Worm (Caenorhabditis elegans): ENCODE measurements around the gene rfip-1.

ce11 chrII:5866920-5867319, 17.4 kb upstream of the rfip-1 start:
- TF ChIP-seq nhr-237 (tag; optimal IDR thresholded peaks at IDR 0.05) (no peak), ZK546.5 (tag; optimal IDR thresholded peaks at IDR 0.05) (no peak), unc-62 (GFP tag; optimal IDR thresholded peaks at IDR 0.05) (no peak), mdl-1 (tag; optimal IDR thresholded peaks at IDR 0.05) (no peak), skn-1 (tag; optimal IDR thresholded peaks at IDR 0.05) (no peak), unc-39 (tag; optimal IDR thresholded peaks at IDR 0.05) (no peak), aly-2 (tag; optimal IDR thresholded peaks at IDR 0.05) (no peak), fkh-10 (GFP tag; optimal IDR thresholded peaks at IDR 0.05) (no peak), snpc-4 (tag; optimal IDR thresholded peaks at IDR 0.05) (no peak), ceh-16 (tag; optimal IDR thresholded peaks at IDR 0.05) (no peak), lin-39 (tag; optimal IDR thresholded peaks at IDR 0.05) (no peak), tbx-2 (tag; optimal IDR thresholded peaks at IDR 0.05) (no peak), ceh-9 (tag; optimal IDR thresholded peaks at IDR 0.05) (no peak), nhr-23 (tag; optimal IDR thresholded peaks at IDR 0.05) (no peak)
